1 fruit fly cellular context compared by ENCODE assay signal in genomic region chr3R:16040925-16041324, dm6.
TF ChIP-seq lines count a peak whose summit lies in the region.

No protein-coding gene starts in this region.

TF ChIP-seq in whole organism, embryonic, 481 proteins besides CTCF, POLR2A, EP300 and RAD21 (continued from another document):
- TF ChIP-seq knrl (GFP tag; IDR thresholded peaks at IDR 0.05; lab: Robert Waterston, UW; ENCODE audit: partially characterized antibody), result peak; percentile 44; the same call in 1 of the 3 replicates
- no peak for TF ChIP-seq CG15011 (GFP tag; optimal IDR thresholded peaks at IDR 0.05; lab: Kevin White, UChicago)
- peak; percentile 29 for TF ChIP-seq vvl (GFP tag; IDR thresholded peaks at IDR 0.05; lab: Robert Waterston, UW)
- peak; percentile 3 for TF ChIP-seq CG12659 (GFP tag; optimal IDR thresholded peaks at IDR 0.05; lab: Kevin White, UChicago)
- TF ChIP-seq sens (GFP tag; lab: Kevin White, UChicago), result peak; percentile 68
